Worm (Caenorhabditis elegans) whole organism, midembryonic: ENCODE measurements around the gene C23G10.10.

Experiments
- cog-1 ChIP-seq: sonication (generic microtip); optimal IDR thresholded peaks from 2 replicates; lab custom pipeline; 2016; ENCODE audit warnings: missing genetic modification characterization, missing compliant biosample characterization
- flt-1 ChIP-seq: fragments of 200-800 bp; sonication (Bioruptor generic); IDR thresholded peaks from 2 replicates; pipeline ENCODE4 v1.3.6; 2022; ENCODE audit warnings: missing genetic modification characterization, missing compliant biosample characterization
- klf-2 ChIP-seq: fragments of 200-800 bp; sonication (Bioruptor generic); conservative IDR thresholded peaks from 2 replicates; pipeline ENCODE4 v1.3.6; 2022; ENCODE audit warnings: missing genetic modification reagents, missing genetic modification characterization, missing compliant biosample characterization
- med-1 ChIP-seq: sonication (generic microtip); optimal IDR thresholded peaks from 2 replicates; lab custom pipeline; 2017; ENCODE audit warnings: missing genetic modification characterization, mild to moderate bottlenecking, missing compliant biosample characterization, antibody characterized with exemption, missing genetic modification reagents; ENCODE audit not compliant: insufficient read depth
- tab-1 ChIP-seq: fragments of 200-800 bp; sonication (Bioruptor generic); IDR thresholded peaks from 2 replicates; pipeline ENCODE4 v1.3.6; 2022; ENCODE audit warnings: missing genetic modification characterization, missing compliant biosample characterization
- ztf-29 ChIP-seq: fragments of 200-800 bp; sonication (Bioruptor generic); IDR thresholded peaks from 2 replicates; pipeline ENCODE4 v1.3.6; 2022; ENCODE audit warnings: missing genetic modification reagents, missing genetic modification characterization, missing compliant biosample characterization

DNA sequence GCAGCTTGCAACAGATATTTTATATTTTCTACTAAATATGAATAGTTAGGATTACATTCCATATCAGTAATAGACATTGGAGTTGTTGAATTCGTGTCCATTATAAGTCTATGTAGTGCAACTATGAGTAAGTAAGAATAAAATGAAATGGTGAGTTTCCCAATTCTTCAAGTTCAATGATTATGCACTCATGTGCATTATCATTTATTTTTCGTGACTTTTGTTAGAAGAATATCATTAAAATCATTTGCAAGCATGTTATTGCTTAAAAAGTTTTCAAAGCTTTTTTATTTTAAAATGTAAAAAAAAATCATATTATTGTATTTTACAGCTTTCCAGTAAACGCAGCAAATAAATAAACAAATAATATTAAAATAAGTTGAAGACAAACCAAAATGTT lies 42.9 kb upstream of the C23G10.10 start, which contains the start of gene srg-9:
- TF ChIP-seq cog-1 (tag; lab: Kevin White, UChicago) (no peak), med-1 (GFP tag; lab: Kevin White, UChicago) (no peak), klf-2 (GFP tag; lab: Robert Waterston, UW) (no peak), flt-1 (GFP tag; lab: Robert Waterston, UW) (no peak), tab-1 (GFP tag; lab: Robert Waterston, UW) (no peak), ztf-29 (GFP tag; lab: Robert Waterston, UW) (no peak)
